Worm (Caenorhabditis elegans) whole organism, L1 larva: ENCODE data around the gene T10D4.7.

Experiments
- egl-27 ChIP-seq, 2 experiments: fragments of 150-350 bp in 1 of 2; sonication (generic microtip); optimal IDR thresholded peaks; 3 replicates each; lab custom pipeline; 2017 to 2018; ENCODE audit warnings: missing biosample characterization in 2 of 2, missing genetic modification characterization in 2 of 2, missing genetic modification reagents in 2 of 2
- grh-1 ChIP-seq: fragments of 200-800 bp; sonication (Bioruptor generic); IDR thresholded peaks from 2 replicates; pipeline ENCODE4 v1.3.6; 2022; ENCODE audit warnings: missing genetic modification reagents, missing genetic modification characterization, missing compliant biosample characterization
- pqm-1 ChIP-seq: sonication (generic microtip); optimal IDR thresholded peaks from 3 replicates; lab custom pipeline; 2017; ENCODE audit warnings: missing biosample characterization, missing genetic modification characterization
- snpc-4 ChIP-seq: fragments of 150-350 bp; optimal IDR thresholded peaks from 2 replicates; lab custom pipeline; 2014; ENCODE audit warnings: missing biosample characterization, missing genetic modification characterization
- unc-62 ChIP-seq: fragments of 150-350 bp; optimal IDR thresholded peaks from 2 replicates; lab custom pipeline; 2014; ENCODE audit warnings: missing biosample characterization, missing genetic modification reagents, missing genetic modification characterization
- ztf-11 ChIP-seq, 2 experiments: sonication (generic microtip); optimal IDR thresholded peaks; 2 replicates each; lab custom pipeline; 2016 to 2017; ENCODE audit warnings: missing genetic modification characterization in 2 of 2, missing biosample characterization in 1 of 2, missing compliant biosample characterization in 1 of 2

ce11 chrII:3148404-3148803 is 30.8 kb downstream of the T10D4.7 start:
- TF ChIP-seq ztf-11 (tag; optimal IDR thresholded peaks at IDR 0.05; lab: Kevin White, UChicago) (no peak), egl-27 (tag; optimal IDR thresholded peaks at IDR 0.05; lab: Kevin White, UChicago) (no peak), grh-1 (GFP tag; lab: Robert Waterston, UW) (no peak), unc-62 (GFP tag; lab: Kevin White, UChicago) (no peak), snpc-4 (tag; lab: Kevin White, UChicago) (no peak), pqm-1 (tag; lab: Kevin White, UChicago) (no peak)
